Worm (Caenorhabditis elegans) whole organism, L3 larva: ENCODE measurements around the gene txdc-17.

Source experiments
- daf-12 ChIP-seq: fragments of 150-350 bp; optimal IDR thresholded peaks from 2 replicates; lab custom pipeline; 2014; ENCODE audit warnings: missing biosample characterization, missing genetic modification reagents, missing genetic modification characterization
- jun-1 ChIP-seq: fragments of 150-350 bp; optimal IDR thresholded peaks from 2 replicates; lab custom pipeline; 2014; ENCODE audit warnings: missing biosample characterization, missing genetic modification reagents, missing genetic modification characterization
- lin-15B ChIP-seq: fragments of 150-350 bp; optimal IDR thresholded peaks from 2 replicates; lab custom pipeline; 2014; ENCODE audit warnings: missing biosample characterization, missing genetic modification characterization
- nfya-1 ChIP-seq: sonication (generic microtip); optimal IDR thresholded peaks from 2 replicates; lab custom pipeline; 2017; ENCODE audit warnings: missing genetic modification characterization, mild to moderate bottlenecking, missing compliant biosample characterization, antibody characterized with exemption, moderate library complexity; ENCODE audit not compliant: insufficient read depth
- nhr-12 ChIP-seq: fragments of 150-350 bp; optimal IDR thresholded peaks from 2 replicates; lab custom pipeline; 2014; ENCODE audit warnings: missing biosample characterization, missing genetic modification characterization
- nhr-28 ChIP-seq: fragments of 150-350 bp; optimal IDR thresholded peaks from 2 replicates; lab custom pipeline; 2014; ENCODE audit warnings: missing biosample characterization, missing genetic modification characterization
- nhr-43 ChIP-seq: sonication (generic microtip); optimal IDR thresholded peaks from 2 replicates; lab custom pipeline; 2016; ENCODE audit warnings: mild to moderate bottlenecking, missing genetic modification characterization, missing compliant biosample characterization; ENCODE audit not compliant: poor library complexity, severe bottlenecking
- nhr-77 ChIP-seq: fragments of 150-350 bp; optimal IDR thresholded peaks from 2 replicates; lab custom pipeline; 2014; ENCODE audit warnings: missing biosample characterization, missing genetic modification characterization
- skn-1 ChIP-seq: fragments of 150-350 bp; optimal IDR thresholded peaks from 2 replicates; lab custom pipeline; 2014; ENCODE audit warnings: missing biosample characterization, missing genetic modification characterization
- snpc-4 ChIP-seq: fragments of 150-350 bp; optimal IDR thresholded peaks from 2 replicates; lab custom pipeline; 2014; ENCODE audit warnings: missing biosample characterization, missing genetic modification characterization
- unc-62 ChIP-seq: fragments of 150-350 bp; sonication (generic microtip); optimal IDR thresholded peaks from 4 replicates; lab custom pipeline; 2014; ENCODE audit warnings: missing biosample characterization, missing genetic modification reagents, missing genetic modification characterization
- zag-1 ChIP-seq: fragments of 150-350 bp; optimal IDR thresholded peaks from 2 replicates; lab custom pipeline; 2014; ENCODE audit warnings: missing biosample characterization, missing genetic modification characterization

ce11 chrIII:2858334-2858733 is 23.9 kb downstream of the txdc-17 start:
- TF ChIP-seq nhr-77 (tag; lab: Kevin White, UChicago) (no peak), jun-1 (tag; lab: Kevin White, UChicago) (no peak), nhr-43 (tag; lab: Kevin White, UChicago) (no peak), nhr-28 (no peak), nfya-1 (tag; lab: Kevin White, UChicago) (no peak), lin-15B (tag; lab: Kevin White, UChicago) (no peak), snpc-4 (tag; lab: Kevin White, UChicago) (no peak), unc-62 (GFP tag; lab: Kevin White, UChicago) (no peak), daf-12 (tag; lab: Kevin White, UChicago) (no peak), skn-1 (no peak), nhr-12 (tag; lab: Kevin White, UChicago) (no peak), zag-1 (tag; lab: Kevin White, UChicago) (no peak)
